Worm (Caenorhabditis elegans) whole organism, L4 larva: ENCODE measurements around the gene T24A6.20.

Source experiments
- dve-1 ChIP-seq: sonication (generic microtip); optimal IDR thresholded peaks from 2 replicates; lab custom pipeline; 2017; ENCODE audit warnings: antibody characterized with exemption, mild to moderate bottlenecking, missing genetic modification characterization, missing compliant biosample characterization; ENCODE audit not compliant: insufficient read depth
- egl-43 ChIP-seq: fragments of 200-800 bp; sonication (Bioruptor generic); IDR thresholded peaks from 2 replicates; pipeline ENCODE4 v1.3.6; 2022; ENCODE audit warnings: missing genetic modification reagents, missing genetic modification characterization, missing compliant biosample characterization
- fos-1 ChIP-seq: fragments of 150-350 bp; optimal IDR thresholded peaks from 2 replicates; lab custom pipeline; 2014; ENCODE audit warnings: missing biosample characterization, missing genetic modification characterization
- hif-1 ChIP-seq, 2 experiments: sonication (generic microtip); optimal IDR thresholded peaks; 2 replicates each; lab custom pipeline; 2016 to 2017; ENCODE audit warnings: missing compliant biosample characterization in 2 of 2, missing genetic modification characterization in 2 of 2, missing genetic modification reagents in 2 of 2, missing genotype in 2 of 2, mild to moderate bottlenecking in 1 of 2
- lin-13 ChIP-seq: fragments of 150-350 bp; optimal IDR thresholded peaks from 2 replicates; lab custom pipeline; 2014; ENCODE audit warnings: missing biosample characterization, missing genetic modification reagents, missing genetic modification characterization
- lin-15B ChIP-seq: fragments of 150-350 bp; sonication (generic microtip); optimal IDR thresholded peaks from 3 replicates; lab custom pipeline; 2014; ENCODE audit warnings: missing biosample characterization, missing genetic modification characterization
- madf-5 ChIP-seq, 2 experiments: fragments of 200-800 bp; sonication (Bioruptor generic); IDR thresholded peaks; 2 replicates each; pipeline ENCODE4 v1.3.6; 2022; ENCODE audit warnings: missing compliant biosample characterization in 2 of 2, missing genetic modification characterization in 2 of 2
- mdl-1 ChIP-seq, 2 experiments: fragments of 150-350 bp in 1 of 2; sonication (generic microtip) in 1 of 2; optimal IDR thresholded peaks; 2 replicates each; lab custom pipeline; 2014 to 2017; ENCODE audit warnings: missing biosample characterization in 2 of 2, missing genetic modification characterization in 2 of 2
- mep-1 ChIP-seq: fragments of 150-350 bp; sonication (generic microtip); optimal IDR thresholded peaks from 3 replicates; lab custom pipeline; 2014; ENCODE audit warnings: missing biosample characterization, missing genetic modification characterization
- pha-4 ChIP-seq, 2 experiments: fragments of 150-350 bp in 1 of 2; fragments of 200-800 bp in 1 of 2; sonication (Bioruptor generic) in 1 of 2; IDR thresholded peaks in 1 of 2; optimal IDR thresholded peaks in 1 of 2; 2 replicates each; pipeline versions ENCODE4 v1.3.6 to Lab custom; 2014 to 2022; ENCODE audit warnings: missing genetic modification characterization in 2 of 2, missing genetic modification reagents in 2 of 2, missing biosample characterization in 1 of 2, missing compliant biosample characterization in 1 of 2
- skn-1 ChIP-seq: fragments of 150-350 bp; optimal IDR thresholded peaks from 2 replicates; lab custom pipeline; 2014; ENCODE audit warnings: missing biosample characterization, missing genetic modification characterization
- tra-1 ChIP-seq: fragments of 200-800 bp; sonication (Bioruptor generic); IDR thresholded peaks from 2 replicates; pipeline ENCODE4 v1.3.6; 2022; ENCODE audit warnings: missing genetic modification reagents, missing genetic modification characterization, missing compliant biosample characterization
- unc-62 ChIP-seq, 3 experiments: fragments of 150-350 bp in 1 of 3; sonication (generic microtip); optimal IDR thresholded peaks in 2 of 3; peaks in 1 of 3; 1 replicate in 1 of 3; 2 replicates in 2 of 3; lab custom pipeline; 2014 to 2017; ENCODE audit warnings: missing biosample characterization in 3 of 3, missing genetic modification characterization in 3 of 3, missing genetic modification reagents in 3 of 3, missing genotype in 1 of 3
- vab-7 ChIP-seq: fragments of 200-800 bp; sonication (Bioruptor generic); IDR thresholded peaks from 2 replicates; pipeline ENCODE4 v1.3.6; 2022; ENCODE audit warnings: missing genetic modification reagents, missing genetic modification characterization, missing compliant biosample characterization

ce11 chrV:3543344-3543743 lies 9.6 kb upstream of the T24A6.20 start, which contains the start of gene nhr-222:
- TF ChIP-seq mep-1 (tag; lab: Kevin White, UChicago) (no peak), lin-13 (GFP tag; lab: Kevin White, UChicago) (no peak), skn-1 (tag; lab: Kevin White, UChicago) (no peak), unc-62 (GFP tag; optimal IDR thresholded peaks at IDR 0.05 in 1 of 2; lab: Kevin White, UChicago) (no peak), unc-62 (tag; optimal IDR thresholded peaks at IDR 0.05; lab: Kevin White, UChicago) (no peak), vab-7 (GFP tag; lab: Robert Waterston, UW) (no peak), lin-15B (tag; lab: Kevin White, UChicago) (no peak), pha-4 (GFP tag; IDR thresholded peaks at IDR 0.05; lab: Robert Waterston, UW) (no peak), pha-4 (tag; optimal IDR thresholded peaks at IDR 0.05; lab: Kevin White, UChicago) (no peak), tra-1 (GFP tag; lab: Robert Waterston, UW) (no peak), madf-5 (GFP tag; IDR thresholded peaks at IDR 0.05; lab: Robert Waterston, UW) (no peak), fos-1 (no peak), mdl-1 (tag; optimal IDR thresholded peaks at IDR 0.05; lab: Kevin White, UChicago) (no peak), dve-1 (no peak), egl-43 (GFP tag; lab: Robert Waterston, UW) (no peak), hif-1 (tag; optimal IDR thresholded peaks at IDR 0.05; lab: Kevin White, UChicago) (no peak)
